Fruit fly (Drosophila melanogaster) Kc167 (cell line): ENCODE results near the gene ZnT35C.

Experiments
- Myc ChIP-seq: fragments of >200 bp; optimal IDR thresholded peaks from 2 replicates; lab custom pipeline; 2017; ENCODE audit warnings: missing external identifiers
- Sin3A ChIP-seq: fragments of >200 bp; optimal IDR thresholded peaks from 2 replicates; lab custom pipeline; 2018; ENCODE audit warnings: missing external identifiers
- h ChIP-seq: fragments of >200 bp; optimal IDR thresholded peaks from 3 replicates; lab custom pipeline; 2018; ENCODE audit warnings: missing external identifiers
- insv ChIP-seq: fragments of >200 bp; optimal IDR thresholded peaks from 3 replicates; lab custom pipeline; 2018; ENCODE audit warnings: missing external identifiers
- psq ChIP-seq: fragments of >200 bp; optimal IDR thresholded peaks from 2 replicates; lab custom pipeline; 2017; ENCODE audit warnings: missing external identifiers
- ttk ChIP-seq: sonication (Bioruptor generic); optimal IDR thresholded peaks from 2 replicates; lab custom pipeline; 2017; ENCODE audit warnings: missing external identifiers

DNA sequence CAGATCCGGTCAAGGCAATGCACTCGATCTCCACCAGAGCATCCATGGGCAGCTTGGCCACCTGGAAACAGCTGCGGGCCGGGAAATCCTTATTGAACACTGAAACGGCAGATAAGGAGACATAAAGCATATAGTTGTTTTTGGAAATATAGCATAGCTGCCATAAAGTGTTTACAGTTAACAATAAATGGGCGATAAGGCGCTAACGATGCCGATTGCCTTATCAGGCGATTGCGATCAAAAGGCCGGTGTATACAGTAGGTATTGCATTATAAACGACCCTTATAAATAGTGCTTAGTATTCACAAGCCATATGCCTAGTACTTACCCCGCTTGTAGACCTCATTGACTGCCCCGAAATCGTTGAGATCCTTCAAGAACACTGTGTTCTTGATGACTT is 26.8 kb upstream of the ZnT35C start:
- no peak for TF ChIP-seq Sin3A (lab: Kevin White, UChicago)
- TF ChIP-seq ttk (lab: Kevin White, UChicago): no peak
- no peak for TF ChIP-seq h (lab: Kevin White, UChicago)
- no peak for TF ChIP-seq psq (lab: Kevin White, UChicago)
- no peak for TF ChIP-seq insv
- TF ChIP-seq Myc (lab: Kevin White, UChicago): no peak
